Worm (Caenorhabditis elegans) whole organism, L4 larva: Measurements from ENCODE around the gene fbxa-151.
A peak's percentile ranks its signal among the peaks of the same experiment; 100 is the strongest.

Experiments
- aha-1 ChIP-seq: fragments of 150-350 bp; peaks from one replicate; lab custom pipeline; 2014; ENCODE audit warnings: missing biosample characterization, missing genetic modification characterization
- ceh-28 ChIP-seq: fragments of 150-350 bp; optimal IDR thresholded peaks from 2 replicates; lab custom pipeline; 2014; ENCODE audit warnings: missing biosample characterization, missing genetic modification reagents, missing genetic modification characterization
- cey-2 ChIP-seq: sonication (generic microtip); optimal IDR thresholded peaks from 3 replicates; lab custom pipeline; 2017; ENCODE audit warnings: missing genetic modification characterization, mild to moderate bottlenecking, missing compliant biosample characterization, antibody characterized with exemption, borderline replicate concordance; ENCODE audit not compliant: insufficient read depth
- daf-8 ChIP-seq: fragments of 200-800 bp; sonication (Bioruptor generic); IDR thresholded peaks from 2 replicates; pipeline ENCODE4 v1.3.6; 2022; ENCODE audit warnings: missing genetic modification characterization, missing compliant biosample characterization
- dmd-9 ChIP-seq: fragments of 200-800 bp; sonication (Bioruptor generic); IDR thresholded peaks from 2 replicates; pipeline ENCODE4 v1.3.6; 2022; ENCODE audit warnings: missing genetic modification reagents, missing genetic modification characterization, missing compliant biosample characterization
- egl-43 ChIP-seq: fragments of 200-800 bp; sonication (Bioruptor generic); IDR thresholded peaks from 2 replicates; pipeline ENCODE4 v1.3.6; 2022; ENCODE audit warnings: missing genetic modification reagents, missing genetic modification characterization, missing compliant biosample characterization
- fos-1 ChIP-seq: fragments of 150-350 bp; optimal IDR thresholded peaks from 2 replicates; lab custom pipeline; 2014; ENCODE audit warnings: missing biosample characterization, missing genetic modification characterization
- hif-1 ChIP-seq, 2 experiments: sonication (generic microtip); optimal IDR thresholded peaks; 2 replicates each; lab custom pipeline; 2016 to 2017; ENCODE audit warnings: missing compliant biosample characterization in 2 of 2, missing genetic modification characterization in 2 of 2, missing genetic modification reagents in 2 of 2, missing genotype in 2 of 2, mild to moderate bottlenecking in 1 of 2
- hmg-1.1 ChIP-seq: fragments of 200-800 bp; sonication (Bioruptor generic); IDR thresholded peaks from 2 replicates; pipeline ENCODE4 v1.3.6; 2022; ENCODE audit warnings: missing genetic modification reagents, missing genetic modification characterization, missing compliant biosample characterization
- nhr-77 ChIP-seq: fragments of 150-350 bp; optimal IDR thresholded peaks from 2 replicates; lab custom pipeline; 2014; ENCODE audit warnings: missing biosample characterization, missing genetic modification characterization
- pha-4 ChIP-seq, 2 experiments: fragments of 150-350 bp in 1 of 2; fragments of 200-800 bp in 1 of 2; sonication (Bioruptor generic) in 1 of 2; IDR thresholded peaks in 1 of 2; optimal IDR thresholded peaks in 1 of 2; 2 replicates each; pipeline versions ENCODE4 v1.3.6 to Lab custom; 2014 to 2022; ENCODE audit warnings: missing genetic modification characterization in 2 of 2, missing genetic modification reagents in 2 of 2, missing biosample characterization in 1 of 2, missing compliant biosample characterization in 1 of 2
- rbr-2 ChIP-seq: sonication (generic microtip); optimal IDR thresholded peaks from 2 replicates; lab custom pipeline; 2016; ENCODE audit warnings: missing genotype, missing genetic modification characterization, missing compliant biosample characterization
- snpc-4 ChIP-seq: fragments of 150-350 bp; optimal IDR thresholded peaks from 2 replicates; lab custom pipeline; 2014; ENCODE audit warnings: missing biosample characterization, missing genetic modification characterization
- vab-7 ChIP-seq: fragments of 200-800 bp; sonication (Bioruptor generic); IDR thresholded peaks from 2 replicates; pipeline ENCODE4 v1.3.6; 2022; ENCODE audit warnings: missing genetic modification reagents, missing genetic modification characterization, missing compliant biosample characterization
- zip-11 ChIP-seq: fragments of 200-800 bp; sonication (Bioruptor generic); IDR thresholded peaks from 2 replicates; pipeline ENCODE4 v1.3.6; 2022; ENCODE audit warnings: missing genetic modification characterization, missing compliant biosample characterization

fbxa-151 gene

DNA sequence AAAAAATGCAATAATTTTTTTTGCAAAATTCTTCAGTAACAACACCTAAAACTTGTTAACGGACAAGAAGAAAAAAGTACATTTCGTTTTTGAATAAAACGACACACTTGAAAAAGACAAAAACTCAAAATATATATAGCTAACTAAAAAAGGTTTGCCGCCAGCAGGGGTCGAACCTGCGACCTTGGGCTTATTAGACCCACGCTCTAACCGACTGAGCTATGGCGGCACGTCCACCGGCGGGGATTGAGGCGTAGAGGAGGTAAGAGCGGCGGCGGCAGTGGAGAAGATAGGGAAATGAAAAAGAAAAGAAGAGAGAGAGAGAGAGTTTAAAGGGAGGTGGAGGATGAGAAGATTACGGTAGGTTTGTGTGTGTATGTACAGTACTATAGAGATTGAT is 48.5 kb downstream of the fbxa-151 start (continued):
- TF ChIP-seq dmd-9 (GFP tag; lab: Robert Waterston, UW) (0 out of 2 replicates have a peak, but pooled peaks have one; percentile 45), nhr-77 (tag; lab: Kevin White, UChicago) (no peak), zip-11 (0 out of 2 replicates have a peak, but pooled peaks have one; percentile 38), hif-1 (tag; optimal IDR thresholded peaks at IDR 0.05; lab: Kevin White, UChicago) (peak in 1 of 2 experiments; percentile 22), pha-4 (GFP tag; IDR thresholded peaks at IDR 0.05; lab: Robert Waterston, UW) (peak; percentile 34; the same call in 1 of the 2 replicates), pha-4 (tag; optimal IDR thresholded peaks at IDR 0.05; lab: Kevin White, UChicago) (no peak), hmg-1.1 (GFP tag; lab: Robert Waterston, UW) (no peak), egl-43 (GFP tag; lab: Robert Waterston, UW) (peak; percentile 71; the same call in 1 of the 2 replicates), daf-8 (GFP tag; lab: Robert Waterston, UW) (no peak), vab-7 (GFP tag; lab: Robert Waterston, UW) (peak; percentile 38; the same call in 1 of the 2 replicates), rbr-2 (tag; lab: Kevin White, UChicago) (peak; percentile 38), cey-2 (tag; lab: Kevin White, UChicago) (no peak), fos-1 (tag; lab: Kevin White, UChicago) (no peak)

DNA sequence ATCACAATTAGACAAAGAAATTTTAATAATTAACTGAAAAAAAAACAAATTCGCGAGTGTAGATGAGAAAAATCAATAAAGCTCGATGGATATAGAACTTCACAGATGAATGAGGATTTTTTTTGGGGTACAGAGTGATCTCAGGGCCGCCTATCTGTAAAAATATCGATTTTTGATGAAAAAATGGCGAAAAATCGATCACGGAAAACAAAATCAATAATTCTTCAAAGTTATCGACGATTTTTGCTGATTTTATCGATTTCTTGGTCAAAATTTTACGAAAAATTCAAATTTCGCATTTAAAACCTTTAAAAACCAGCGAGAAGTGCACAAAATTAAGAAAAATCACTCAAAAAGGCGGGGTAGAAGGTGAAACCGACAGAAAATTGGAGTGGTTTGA is 50.6 kb downstream of the fbxa-151 start:
- TF ChIP-seq snpc-4 (no peak), ceh-28 (peak; percentile 70), aha-1 (tag; lab: Kevin White, UChicago) (peak; percentile 22)
